Worm (Caenorhabditis elegans): Measurements from ENCODE around the gene K07D4.5.

Gene K07D4.5

ce11 chrII:4007972-4008371, 17.4 kb downstream of the K07D4.5 start:
- no peak for TF ChIP-seq unc-39 (tag; optimal IDR thresholded peaks at IDR 0.05)

- no peak for TF ChIP-seq ztf-11 (tag; optimal IDR thresholded peaks at IDR 0.05)
- TF ChIP-seq crh-2 (tag; optimal IDR thresholded peaks at IDR 0.05) = no peak
- no peak for TF ChIP-seq aly-2 (tag; optimal IDR thresholded peaks at IDR 0.05)
- no peak for TF ChIP-seq C34F6.9 (tag; optimal IDR thresholded peaks at IDR 0.05)
- TF ChIP-seq nhr-11 (tag; optimal IDR thresholded peaks at IDR 0.05) = no peak
- no peak for TF ChIP-seq peb-1 (tag; optimal IDR thresholded peaks at IDR 0.05)
- no peak for TF ChIP-seq zag-1 (tag; optimal IDR thresholded peaks at IDR 0.05)
- no peak for TF ChIP-seq dmd-4 (tag; optimal IDR thresholded peaks at IDR 0.05)
- TF ChIP-seq unc-55 (GFP tag; optimal IDR thresholded peaks at IDR 0.05) = no peak
- TF ChIP-seq lin-39 (tag; optimal IDR thresholded peaks at IDR 0.05) = no peak
- no peak for TF ChIP-seq gmeb-1 (tag; optimal IDR thresholded peaks at IDR 0.05)
Measured at ce11 chrII:4004614-4005013, 20.7 kb downstream of the K07D4.5 start, which contains the start of gene ephx-1. ephx-1 (plus strand) TSS chrII:4004914.

- TF ChIP-seq nhr-237 (tag; optimal IDR thresholded peaks at IDR 0.05) (no peak), aly-2 (tag; optimal IDR thresholded peaks at IDR 0.05) (no peak), mab-5 (tag; optimal IDR thresholded peaks at IDR 0.05) (no peak), zag-1 (tag; optimal IDR thresholded peaks at IDR 0.05) (no peak), ztf-1 (GFP tag; conservative IDR thresholded peaks at IDR 0.05) (no peak), ceh-16 (tag; optimal IDR thresholded peaks at IDR 0.05) (no peak), unc-62 (GFP tag; optimal IDR thresholded peaks at IDR 0.05) (no peak), peb-1 (tag; optimal IDR thresholded peaks at IDR 0.05) (no peak), nhr-77 (tag; optimal IDR thresholded peaks at IDR 0.05) (no peak), C34F6.9 (tag; optimal IDR thresholded peaks at IDR 0.05) (no peak), sem-4 (tag; optimal IDR thresholded peaks at IDR 0.05) (no peak), nhr-11 (tag; optimal IDR thresholded peaks at IDR 0.05) (no peak), egl-27 (tag; optimal IDR thresholded peaks at IDR 0.05) (no peak), elt-1 (tag; optimal IDR thresholded peaks at IDR 0.05) (no peak), gmeb-1 (tag; optimal IDR thresholded peaks at IDR 0.05) (no peak), alr-1 (tag; optimal IDR thresholded peaks at IDR 0.05) (no peak), ceh-82 (tag; optimal IDR thresholded peaks at IDR 0.05) (no peak), Y55F3AM.14 (GFP tag; optimal IDR thresholded peaks at IDR 0.05) (no peak)
Measured at ce11 chrII:4002134-4002533, 23.2 kb downstream of the K07D4.5 start.

- TF ChIP-seq snpc-4 (tag; optimal IDR thresholded peaks at IDR 0.05) (no peak), mdl-1 (tag; optimal IDR thresholded peaks at IDR 0.05) (no peak), elt-3 (tag; optimal IDR thresholded peaks at IDR 0.05) (no peak), sma-3 (GFP tag; optimal IDR thresholded peaks at IDR 0.05) (no peak), nhr-12 (tag; optimal IDR thresholded peaks at IDR 0.05) (no peak), fos-1 (tag; optimal IDR thresholded peaks at IDR 0.05) (no peak), gmeb-1 (tag; optimal IDR thresholded peaks at IDR 0.05) (no peak), zag-1 (tag; optimal IDR thresholded peaks at IDR 0.05) (no peak), mbf-1 (tag; optimal IDR thresholded peaks at IDR 0.05) (no peak), nhr-11 (tag; optimal IDR thresholded peaks at IDR 0.05) (no peak), nhr-23 (tag; optimal IDR thresholded peaks at IDR 0.05) (no peak), nhr-10 (tag; optimal IDR thresholded peaks at IDR 0.05) (no peak), dmd-4 (tag; optimal IDR thresholded peaks at IDR 0.05) (no peak)
Measured at ce11 chrII:4000430-4000829, 24.9 kb downstream of the K07D4.5 start.

ce11 chrII:3999537-3999936, 25.8 kb downstream of the K07D4.5 start:
- TF ChIP-seq ceh-82 (tag; optimal IDR thresholded peaks at IDR 0.05) (no peak), nhr-12 (tag; optimal IDR thresholded peaks at IDR 0.05) (no peak)

ce11 chrII:3996005-3996404, 29.4 kb downstream of the K07D4.5 start, which contains the start of gene clc-22:
clc-22 (minus strand) TSS chrII:3996075.
- no peak for TF ChIP-seq mbf-1 (tag; optimal IDR thresholded peaks at IDR 0.05)
- peak; percentile 5 for TF ChIP-seq fos-1 (tag; optimal IDR thresholded peaks at IDR 0.05)
- TF ChIP-seq R02D3.7 (tag; optimal IDR thresholded peaks at IDR 0.05) = no peak
- no peak for TF ChIP-seq unc-39 (tag; optimal IDR thresholded peaks at IDR 0.05)

All from whole organism, L2 larva.